Worm (Caenorhabditis elegans): ENCODE measurements around the gene ent-1.

The ent-1 gene

ce11 chrIV:11655370-11655769 is at the start of gene ent-1:
ent-1 (minus strand) TSS chrIV:11655470.
- TF ChIP-seq lsy-2 (tag; optimal IDR thresholded peaks at IDR 0.05): peak in 1 of 2 experiments; percentile 9
- TF ChIP-seq spr-3 (GFP tag; optimal IDR thresholded peaks at IDR 0.05): no peak
- TF ChIP-seq aha-1 (tag): peak; percentile 70
- no peak for TF ChIP-seq dpl-1 (GFP tag; optimal IDR thresholded peaks at IDR 0.05)
- no peak for TF ChIP-seq mes-2 (tag; optimal IDR thresholded peaks at IDR 0.05; ENCODE audit: poor library complexity, severe bottlenecking)
- no peak for TF ChIP-seq tra-1 (GFP tag; IDR thresholded peaks at IDR 0.05)

ce11 chrIV:11703685-11704296 is 48.5 kb upstream of the ent-1 start, which contains the start of the genes T22B3.3 and alg-3:
T22B3.3 (minus strand) TSS chrIV:11703785.
alg-3 (plus strand) TSS chrIV:11704246.
- TF ChIP-seq Y48G9A.11 (GFP tag; IDR thresholded peaks at IDR 0.05) (no peak), tag-97 (GFP tag; IDR thresholded peaks at IDR 0.05) (no peak), F49E8.2 (tag; optimal IDR thresholded peaks at IDR 0.05; ENCODE audit: borderline replicate concordance) (no peak), nhr-77 (tag; optimal IDR thresholded peaks at IDR 0.05) (no peak), dve-1 (tag; optimal IDR thresholded peaks at IDR 0.05; ENCODE audit: insufficient read depth) (no peak), nhr-11 (tag; optimal IDR thresholded peaks at IDR 0.05) (no peak), zip-11 (GFP tag; IDR thresholded peaks at IDR 0.05) (no peak)

- TF ChIP-seq nhr-48 (tag; optimal IDR thresholded peaks at IDR 0.05) (peak; percentile 12), F10B5.3 (tag; optimal IDR thresholded peaks at IDR 0.05) (no peak), unc-62 (GFP tag; optimal IDR thresholded peaks at IDR 0.05 in 1 of 2) (peak in 1 of 2 experiments; percentile 33), unc-62 (tag; optimal IDR thresholded peaks at IDR 0.05) (no peak), nhr-28 (tag; optimal IDR thresholded peaks at IDR 0.05) (peak; percentile 16), ama-1 (optimal IDR thresholded peaks at IDR 0.05) (no peak), aha-1 (tag) (peak; percentile 79), Y105C5A.15 (GFP tag; IDR thresholded peaks at IDR 0.05) (no peak), egl-27 (tag; optimal IDR thresholded peaks at IDR 0.05) (no peak), ZK337.2 (GFP tag; IDR thresholded peaks at IDR 0.05) (no peak), Y5F2A.4 (GFP tag; optimal IDR thresholded peaks at IDR 0.05) (no peak), skn-1 (tag; optimal IDR thresholded peaks at IDR 0.05) (no peak), tra-1 (GFP tag; IDR thresholded peaks at IDR 0.05) (no peak), zip-11 (GFP tag; IDR thresholded peaks at IDR 0.05) (no peak), mdt-29 (GFP tag; IDR thresholded peaks at IDR 0.05) (no peak), ctbp-1 (GFP tag; IDR thresholded peaks at IDR 0.05) (no peak), hlh-11 (tag; optimal IDR thresholded peaks at IDR 0.05) (peak; percentile 47), hlh-30 (tag; optimal IDR thresholded peaks at IDR 0.05; ENCODE audit: insufficient read depth) (peak; percentile 19), set-16 (GFP tag; IDR thresholded peaks at IDR 0.05) (no peak)
These were observed 46.6 kb upstream of the ent-1 start for ce11 chrIV:11701878-11702277.

ce11 chrIV:11700752-11701151 is 45.5 kb upstream of the ent-1 start, which contains the start of gene dpy-20:
dpy-20 (minus strand) TSS chrIV:11700852.
- TF ChIP-seq zip-2 (tag; optimal IDR thresholded peaks at IDR 0.05): no peak
- no peak for TF ChIP-seq F37D6.2 (tag; optimal IDR thresholded peaks at IDR 0.05)
- TF ChIP-seq daf-16 (GFP tag; optimal IDR thresholded peaks at IDR 0.05): no peak
- no peak for TF ChIP-seq daf-16 (tag; optimal IDR thresholded peaks at IDR 0.05)
- no peak for TF ChIP-seq jun-1 (tag; optimal IDR thresholded peaks at IDR 0.05)
- no peak for TF ChIP-seq zag-1 (tag; optimal IDR thresholded peaks at IDR 0.05)
- no peak for TF ChIP-seq dmd-8 (GFP tag; IDR thresholded peaks at IDR 0.05)
- no peak for TF ChIP-seq zip-11 (GFP tag; IDR thresholded peaks at IDR 0.05)
- TF ChIP-seq nhr-10 (tag; optimal IDR thresholded peaks at IDR 0.05): no peak
- TF ChIP-seq lin-15B (tag; optimal IDR thresholded peaks at IDR 0.05): no peak
- TF ChIP-seq dmd-6 (GFP tag; IDR thresholded peaks at IDR 0.05): no peak
- TF ChIP-seq nhr-41 (GFP tag; IDR thresholded peaks at IDR 0.05): no peak
- no peak for TF ChIP-seq snpc-1.2 (GFP tag; IDR thresholded peaks at IDR 0.05)
- no peak for TF ChIP-seq rbr-2 (tag; optimal IDR thresholded peaks at IDR 0.05)
- TF ChIP-seq hlh-30 (tag; optimal IDR thresholded peaks at IDR 0.05; ENCODE audit: insufficient read depth): no peak
- no peak for TF ChIP-seq ceh-20 (GFP tag; IDR thresholded peaks at IDR 0.05)
- no peak for TF ChIP-seq Y48G9A.11 (GFP tag; IDR thresholded peaks at IDR 0.05)
- no peak for TF ChIP-seq egl-27 (tag; optimal IDR thresholded peaks at IDR 0.05)
- TF ChIP-seq spr-3 (GFP tag; optimal IDR thresholded peaks at IDR 0.05): no peak
- no peak for TF ChIP-seq egl-43 (GFP tag; IDR thresholded peaks at IDR 0.05)
- TF ChIP-seq dpl-1 (GFP tag; optimal IDR thresholded peaks at IDR 0.05): no peak

Data from whole organism, L4 larva.